Fruit fly (Drosophila melanogaster): ENCODE measurements around the gene del.

The del gene

dm6 chr2L:21163311-21163842 is 15.0 kb upstream of the del start, which contains the start of gene Noc2 (continued):
- TF ChIP-seq exex (tag; optimal IDR thresholded peaks at IDR 0.05): no peak
- no peak for TF ChIP-seq CG5953 (GFP tag; IDR thresholded peaks at IDR 0.05)
- no peak for TF ChIP-seq bowl (GFP tag; IDR thresholded peaks at IDR 0.05)
- TF ChIP-seq Nf-YA (GFP tag; IDR thresholded peaks at IDR 0.05): no peak
- peak; percentile 60 for TF ChIP-seq CG13775 (GFP tag; optimal IDR thresholded peaks at IDR 0.05)
- TF ChIP-seq cato (GFP tag; optimal IDR thresholded peaks at IDR 0.05; ENCODE audit: borderline replicate concordance): no peak
- no peak for TF ChIP-seq mirr (GFP tag; optimal IDR thresholded peaks at IDR 0.05)
- TF ChIP-seq CG16815 (GFP tag; optimal IDR thresholded peaks at IDR 0.05): no peak
- TF ChIP-seq pb (GFP tag; optimal IDR thresholded peaks at IDR 0.05): no peak
- peak; percentile 43 for TF ChIP-seq CG18619 (GFP tag; optimal IDR thresholded peaks at IDR 0.05)
- TF ChIP-seq sens (GFP tag): peak; percentile 39
- no peak for TF ChIP-seq CG3995 (GFP tag; optimal IDR thresholded peaks at IDR 0.05)
- peak; percentile 34 to 42 for TF ChIP-seq dpn (GFP tag; optimal IDR thresholded peaks at IDR 0.05)
- no peak for TF ChIP-seq grn (GFP tag; optimal IDR thresholded peaks at IDR 0.05)
- no peak for TF ChIP-seq bbx (GFP tag; IDR thresholded peaks at IDR 0.05; ENCODE audit: partially characterized antibody)
- no peak for TF ChIP-seq CG8281 (tag; optimal IDR thresholded peaks at IDR 0.05)
- no peak for TF ChIP-seq PHDP (tag; optimal IDR thresholded peaks at IDR 0.05)
- TF ChIP-seq CG6683 (GFP tag; optimal IDR thresholded peaks at IDR 0.05): no peak
- TF ChIP-seq kah (GFP tag; optimal IDR thresholded peaks at IDR 0.05): peak; percentile 4
- TF ChIP-seq ash1 (GFP tag; optimal IDR thresholded peaks at IDR 0.05): no peak
- no peak for TF ChIP-seq CG7556 (GFP tag; optimal IDR thresholded peaks at IDR 0.05)
- no peak for TF ChIP-seq fd102C (GFP tag; optimal IDR thresholded peaks at IDR 0.05)
- TF ChIP-seq CG7839 (tag; optimal IDR thresholded peaks at IDR 0.05): peak; percentile 49
- TF ChIP-seq Xbp1 (GFP tag; optimal IDR thresholded peaks at IDR 0.05): peak; percentile 63
- peak; percentile 37 for TF ChIP-seq Antp (GFP tag; optimal IDR thresholded peaks at IDR 0.05)
- TF ChIP-seq CG10147 (GFP tag; optimal IDR thresholded peaks at IDR 0.05): no peak
- no peak for TF ChIP-seq Optix (GFP tag; IDR thresholded peaks at IDR 0.05)
- peak; percentile 2 for TF ChIP-seq CG3065 (GFP tag; optimal IDR thresholded peaks at IDR 0.05)
- TF ChIP-seq CG13287 (GFP tag; IDR thresholded peaks at IDR 0.05; ENCODE audit: partially characterized antibody): no peak
- TF ChIP-seq lola (GFP tag; optimal IDR thresholded peaks at IDR 0.05): peak in 1 of 3 experiments; percentile 30
- no peak for TF ChIP-seq CG43689 (GFP tag; IDR thresholded peaks at IDR 0.05)
- TF ChIP-seq CG34422 (GFP tag; IDR thresholded peaks at IDR 0.05): peak; percentile 60; the same call in 2 of the 3 replicates
- TF ChIP-seq ssp (GFP tag; IDR thresholded peaks at IDR 0.05): peak; percentile 28; the same call in 1 of the 2 replicates
- TF ChIP-seq zfh2 (GFP tag; optimal IDR thresholded peaks at IDR 0.05): peak; percentile 48
- TF ChIP-seq Dp (GFP tag; optimal IDR thresholded peaks at IDR 0.05): peak; percentile 7
- no peak for TF ChIP-seq Doc2 (GFP tag; IDR thresholded peaks at IDR 0.05)
- no peak for TF ChIP-seq TFAM (GFP tag; optimal IDR thresholded peaks at IDR 0.05)
- TF ChIP-seq CG4282 (GFP tag; optimal IDR thresholded peaks at IDR 0.05): no peak
- no peak for TF ChIP-seq CG1792 (GFP tag; optimal IDR thresholded peaks at IDR 0.05)
- peak; percentile 14 for TF ChIP-seq CG9437 (GFP tag; optimal IDR thresholded peaks at IDR 0.05)
- peak; percentile 21 for TF ChIP-seq CHES-1-like (GFP tag; optimal IDR thresholded peaks at IDR 0.05)
- TF ChIP-seq CG31365 (tag; optimal IDR thresholded peaks at IDR 0.05): no peak
- no peak for TF ChIP-seq her (GFP tag; optimal IDR thresholded peaks at IDR 0.05)
- TF ChIP-seq maf-S (GFP tag; optimal IDR thresholded peaks at IDR 0.05): peak; percentile 18
- TF ChIP-seq CG7928 (GFP tag; optimal IDR thresholded peaks at IDR 0.05): no peak
- no peak for TF ChIP-seq CG13624 (GFP tag; optimal IDR thresholded peaks at IDR 0.05)
- peak; percentile 63 for TF ChIP-seq ind (GFP tag; optimal IDR thresholded peaks at IDR 0.05)
- peak; percentile 2 for TF ChIP-seq twi (tag; optimal IDR thresholded peaks at IDR 0.05)
- TF ChIP-seq stc (GFP tag; IDR thresholded peaks at IDR 0.05): no peak
- no peak for TF ChIP-seq D19B (GFP tag; optimal IDR thresholded peaks at IDR 0.05)
- TF ChIP-seq Hr78 (GFP tag; optimal IDR thresholded peaks at IDR 0.05): no peak
